Fruit fly (Drosophila melanogaster) whole organism, embryonic: ENCODE results near the gene Dis3.

Experiments
- ATbp ChIP-seq: fragments of 200-800 bp; sonication (Bioruptor generic); optimal IDR thresholded peaks from 2 replicates; lab custom pipeline; 2017; ENCODE audit warnings: missing biosample characterization, mild to moderate bottlenecking, missing genetic modification characterization, missing genetic modification reagents
- Abd-B ChIP-seq: fragments of 200-800 bp; sonication (Bioruptor generic); optimal IDR thresholded peaks from 2 replicates; lab custom pipeline; 2018; ENCODE audit warnings: missing biosample characterization, mild to moderate bottlenecking, missing genetic modification characterization, moderate library complexity
- BEAF-32 ChIP-seq: fragments of 200-800 bp; sonication (Bioruptor generic); optimal IDR thresholded peaks from 3 replicates; lab custom pipeline; 2017; ENCODE audit warnings: missing biosample characterization, missing genetic modification characterization, mild to moderate bottlenecking, moderate library complexity, missing genetic modification reagents
- CG10959 ChIP-seq: fragments of 200-800 bp; sonication (Bioruptor generic); IDR thresholded peaks from 2 replicates; pipeline ENCODE4 v1.3.6; 2022; ENCODE audit warnings: missing biosample characterization, missing genetic modification characterization
- CG12391 ChIP-seq: fragments of 200-800 bp; sonication (Bioruptor generic); optimal IDR thresholded peaks from 3 replicates; lab custom pipeline; 2018; ENCODE audit warnings: missing biosample characterization, mild to moderate bottlenecking, missing genetic modification characterization, moderate library complexity
- CG12659 ChIP-seq: fragments of 200-800 bp; sonication (Bioruptor generic); optimal IDR thresholded peaks from 3 replicates; lab custom pipeline; 2017; ENCODE audit warnings: mild to moderate bottlenecking, missing biosample characterization, missing genetic modification reagents, missing genetic modification characterization
- CG1529 ChIP-seq: fragments of 200-800 bp; sonication (Bioruptor generic); optimal IDR thresholded peaks from 3 replicates; lab custom pipeline; 2018; ENCODE audit warnings: missing biosample characterization, missing genetic modification characterization
- CG17186 ChIP-seq: fragments of 200-800 bp; sonication (Bioruptor generic); optimal IDR thresholded peaks from 3 replicates; lab custom pipeline; 2017; ENCODE audit warnings: missing biosample characterization, missing genetic modification reagents, missing genetic modification characterization
- CG17802 ChIP-seq: fragments of 200-800 bp; sonication (Bioruptor generic); optimal IDR thresholded peaks from 2 replicates; lab custom pipeline; 2018; ENCODE audit warnings: missing biosample characterization, mild to moderate bottlenecking, missing genetic modification characterization, moderate library complexity
- CG2116 ChIP-seq: fragments of 200-800 bp; sonication (Bioruptor generic); optimal IDR thresholded peaks from 3 replicates; lab custom pipeline; 2018; ENCODE audit warnings: missing biosample characterization, mild to moderate bottlenecking, missing genetic modification characterization
- CG4282 ChIP-seq: fragments of 200-800 bp; sonication (Bioruptor generic); optimal IDR thresholded peaks from 2 replicates; lab custom pipeline; 2016; ENCODE audit warnings: missing biosample characterization, missing genetic modification characterization
- CG4617 ChIP-seq: fragments of 200-800 bp; sonication (Bioruptor generic); optimal IDR thresholded peaks from 3 replicates; lab custom pipeline; 2016; ENCODE audit warnings: missing biosample characterization, missing genetic modification characterization, borderline replicate concordance
- CG6654 ChIP-seq: fragments of 200-800 bp; sonication (Bioruptor generic); optimal IDR thresholded peaks from 2 replicates; lab custom pipeline; 2017; ENCODE audit warnings: missing biosample characterization, mild to moderate bottlenecking, missing genetic modification characterization
- CTCF ChIP-seq: fragments of 200-800 bp; sonication (Bioruptor generic); optimal IDR thresholded peaks from 2 replicates; lab custom pipeline; 2017; ENCODE audit warnings: missing biosample characterization, mild to moderate bottlenecking, missing genetic modification characterization, moderate library complexity
- CoRest ChIP-seq: fragments of 200-800 bp; sonication (Bioruptor generic); optimal IDR thresholded peaks from 3 replicates; lab custom pipeline; 2018; ENCODE audit warnings: missing biosample characterization, mild to moderate bottlenecking, missing genetic modification characterization, moderate library complexity
- Dp ChIP-seq: fragments of 200-800 bp; sonication (Bioruptor generic); optimal IDR thresholded peaks from 2 replicates; lab custom pipeline; 2018; ENCODE audit warnings: missing biosample characterization, mild to moderate bottlenecking, missing genetic modification characterization, moderate library complexity
- Dref ChIP-seq: fragments of 200-800 bp; sonication (Bioruptor generic); IDR thresholded peaks from 2 replicates; pipeline ENCODE4 v1.3.6; 2022; ENCODE audit warnings: missing biosample characterization, missing genetic modification characterization
- E2f2 ChIP-seq: fragments of 200-800 bp; sonication (Bioruptor generic); IDR thresholded peaks from 2 replicates; pipeline ENCODE4 v1.3.6; 2022; ENCODE audit warnings: missing biosample characterization, missing genetic modification characterization
- Elba2 ChIP-seq: fragments of 200-800 bp; sonication (Bioruptor generic); optimal IDR thresholded peaks from 3 replicates; lab custom pipeline; 2016; ENCODE audit warnings: missing biosample characterization, missing genetic modification characterization
- Ets65A ChIP-seq: fragments of 200-800 bp; sonication (Bioruptor generic); peaks from one replicate; lab custom pipeline; 2016; ENCODE audit warnings: missing biosample characterization, missing genetic modification characterization
- Ets97D ChIP-seq: fragments of 200-800 bp; sonication (Bioruptor generic); optimal IDR thresholded peaks from 3 replicates; lab custom pipeline; 2016; ENCODE audit warnings: missing biosample characterization, missing genetic modification characterization
- MBD-R2 ChIP-seq: fragments of 200-800 bp; sonication (Bioruptor generic); IDR thresholded peaks from 2 replicates; pipeline ENCODE4 v1.3.6; 2022; ENCODE audit warnings: missing biosample characterization, missing genetic modification characterization
- Myb ChIP-seq: fragments of 200-800 bp; sonication (Bioruptor generic); optimal IDR thresholded peaks from 2 replicates; lab custom pipeline; 2016; ENCODE audit warnings: missing biosample characterization, missing genetic modification characterization
- Neu2 ChIP-seq: fragments of 200-800 bp; sonication (Bioruptor generic); optimal IDR thresholded peaks from 3 replicates; lab custom pipeline; 2016; ENCODE audit warnings: missing biosample characterization, missing genetic modification characterization, borderline replicate concordance
- Taf1 ChIP-seq: fragments of 200-800 bp; sonication (Bioruptor generic); IDR thresholded peaks from 2 replicates; pipeline ENCODE4 v1.3.6; 2022; ENCODE audit warnings: missing biosample characterization, missing genetic modification characterization
- ci ChIP-seq: fragments of 200-800 bp; sonication (Bioruptor generic); IDR thresholded peaks from 3 replicates; pipeline ENCODE4 v1.3.6; 2022; ENCODE audit warnings: missing biosample characterization, missing genetic modification characterization
- crc ChIP-seq: fragments of 200-800 bp; sonication (Bioruptor generic); optimal IDR thresholded peaks from 2 replicates; lab custom pipeline; 2016; ENCODE audit warnings: missing biosample characterization, missing genetic modification characterization
- exex ChIP-seq: fragments of 200-800 bp; sonication (Bioruptor generic); optimal IDR thresholded peaks from 4 replicates; lab custom pipeline; 2018; ENCODE audit warnings: missing biosample characterization, mild to moderate bottlenecking, missing genetic modification characterization, moderate library complexity
- gcm ChIP-seq: fragments of 200-800 bp; sonication (Bioruptor generic); optimal IDR thresholded peaks from 2 replicates; lab custom pipeline; 2019; ENCODE audit warnings: missing biosample characterization, mild to moderate bottlenecking, missing genetic modification characterization, moderate library complexity
- gfzf ChIP-seq: fragments of 200-800 bp; sonication (Bioruptor generic); optimal IDR thresholded peaks from 2 replicates; lab custom pipeline; 2016; ENCODE audit warnings: missing biosample characterization, mild to moderate bottlenecking, missing genetic modification characterization, moderate library complexity
- hb ChIP-seq: fragments of 200-800 bp; sonication (Bioruptor generic); IDR thresholded peaks from 3 replicates; pipeline ENCODE4 v1.3.6; 2022; ENCODE audit warnings: missing biosample characterization, missing genetic modification characterization; ENCODE audit not compliant: partially characterized antibody
- jing ChIP-seq: fragments of 200-800 bp; sonication (Bioruptor generic); optimal IDR thresholded peaks from 2 replicates; lab custom pipeline; 2018; ENCODE audit warnings: missing biosample characterization, mild to moderate bottlenecking, missing genetic modification characterization
- knrl ChIP-seq: fragments of 200-800 bp; sonication (Bioruptor generic); IDR thresholded peaks from 3 replicates; pipeline ENCODE4 v1.3.6; 2022; ENCODE audit warnings: missing biosample characterization, missing genetic modification characterization; ENCODE audit not compliant: partially characterized antibody
- nmo ChIP-seq: fragments of 200-800 bp; sonication (Bioruptor generic); optimal IDR thresholded peaks from 2 replicates; lab custom pipeline; 2018; ENCODE audit warnings: missing biosample characterization, mild to moderate bottlenecking, missing genetic modification characterization, moderate library complexity
- phol ChIP-seq: fragments of 200-800 bp; sonication (Bioruptor generic); optimal IDR thresholded peaks from 3 replicates; lab custom pipeline; 2018; ENCODE audit warnings: missing biosample characterization, mild to moderate bottlenecking, missing genetic modification characterization, moderate library complexity
- sd ChIP-seq: fragments of 200-800 bp; sonication (Bioruptor generic); optimal IDR thresholded peaks from 3 replicates; lab custom pipeline; 2018; ENCODE audit warnings: missing biosample characterization, mild to moderate bottlenecking, missing genetic modification characterization, moderate library complexity
- sens ChIP-seq: fragments of 200-800 bp; sonication (Bioruptor generic); peaks from one replicate; lab custom pipeline; 2016; ENCODE audit warnings: missing biosample characterization, missing genetic modification characterization
- seq ChIP-seq: fragments of 200-800 bp; sonication (Bioruptor generic); IDR thresholded peaks from 2 replicates; pipeline ENCODE4 v1.3.6; 2022; ENCODE audit warnings: missing biosample characterization, missing genetic modification characterization
- slbo ChIP-seq: fragments of 200-800 bp; sonication (Bioruptor generic); IDR thresholded peaks from 2 replicates; pipeline ENCODE4 v1.3.6; 2022; ENCODE audit warnings: missing biosample characterization, missing genetic modification characterization
- stwl ChIP-seq: fragments of 200-800 bp; sonication (Bioruptor generic); optimal IDR thresholded peaks from 3 replicates; lab custom pipeline; 2018; ENCODE audit warnings: missing biosample characterization, mild to moderate bottlenecking, missing genetic modification characterization, moderate library complexity
- toy ChIP-seq: fragments of 200-800 bp; sonication (Bioruptor generic); IDR thresholded peaks from 2 replicates; pipeline ENCODE4 v1.3.6; 2022; ENCODE audit warnings: missing biosample characterization, missing genetic modification characterization
- trem ChIP-seq: fragments of 200-800 bp; optimal IDR thresholded peaks from 3 replicates; lab custom pipeline; 2019; ENCODE audit warnings: missing biosample characterization, mild to moderate bottlenecking, missing genetic modification characterization, moderate library complexity
- vvl ChIP-seq: fragments of 200-800 bp; sonication (Bioruptor generic); IDR thresholded peaks from 2 replicates; pipeline ENCODE4 v1.3.6; 2022; ENCODE audit warnings: missing biosample characterization, missing genetic modification characterization
- wdn ChIP-seq: fragments of 200-800 bp; sonication (Bioruptor generic); IDR thresholded peaks from 2 replicates; pipeline ENCODE4 v1.3.6; 2022; ENCODE audit warnings: missing biosample characterization, missing genetic modification characterization
- wek ChIP-seq: fragments of 200-800 bp; sonication (Bioruptor generic); optimal IDR thresholded peaks from 3 replicates; lab custom pipeline; 2018; ENCODE audit warnings: missing biosample characterization, mild to moderate bottlenecking, missing genetic modification characterization, moderate library complexity
- zen2 ChIP-seq: fragments of 200-800 bp; sonication (Bioruptor generic); IDR thresholded peaks from 3 replicates; pipeline ENCODE4 v1.3.6; 2022; ENCODE audit warnings: missing biosample characterization, missing genetic modification characterization; ENCODE audit not compliant: partially characterized antibody

The Dis3 gene

dm6 chr3R:24359957-24360356 is 26.7 kb downstream of the Dis3 start, which contains the start of gene CG18528 (continued):
- TF ChIP-seq CG17186 (GFP tag; lab: Kevin White, UChicago) (peak; percentile 28), toy (no peak), CG4282 (no peak), CG2116 (peak; percentile 52), gcm (GFP tag; lab: Kevin White, UChicago) (no peak), Abd-B (peak; percentile 82), CG4617 (peak; percentile 15), Ets97D (GFP tag; lab: Kevin White, UChicago) (peak; percentile 92), Elba2 (no peak), crc (GFP tag; lab: Kevin White, UChicago) (no peak), wek (GFP tag; lab: Kevin White, UChicago) (no peak), sd (no peak), phol (peak; percentile 47), CG12391 (peak; percentile 6), knrl (peak; percentile 15; the same call in 1 of the 3 replicates), trem (tag; lab: Kevin White, UChicago) (peak; percentile 49), CoRest (tag; lab: Kevin White, UChicago) (peak; percentile 64), CG1529 (no peak), slbo (GFP tag; lab: Robert Waterston, UW) (no peak), nmo (GFP tag; lab: Kevin White, UChicago) (peak; percentile 43), Dref (GFP tag; lab: Robert Waterston, UW) (0 out of 2 replicates have a peak, but pooled peaks have one; percentile 33), jing (no peak), Dp (GFP tag; lab: Kevin White, UChicago) (peak; percentile 61), sens (peak; percentile 73), Neu2 (GFP tag; lab: Kevin White, UChicago) (no peak), ATbp (GFP tag; lab: Kevin White, UChicago) (no peak), stwl (tag; lab: Kevin White, UChicago) (peak; percentile 73), Myb (GFP tag; lab: Kevin White, UChicago) (peak; percentile 97), hb (GFP tag; lab: Robert Waterston, UW) (no peak), CG6654 (GFP tag; lab: Kevin White, UChicago) (no peak), vvl (GFP tag; lab: Robert Waterston, UW) (0 out of 2 replicates have a peak, but pooled peaks have one; percentile 10), ci (GFP tag; lab: Robert Waterston, UW) (peak; percentile 33; the same call in 1 of the 3 replicates), Ets65A (GFP tag; lab: Kevin White, UChicago) (peak; percentile 85), CG12659 (GFP tag; lab: Kevin White, UChicago) (peak; percentile 39), E2f2 (GFP tag; lab: Robert Waterston, UW) (peak; percentile 68), seq (GFP tag; lab: Robert Waterston, UW) (peak; percentile 11; the same call in 1 of the 2 replicates), wdn (GFP tag; lab: Robert Waterston, UW) (no peak), CG17802 (tag; lab: Kevin White, UChicago) (peak; percentile 51), exex (tag; lab: Kevin White, UChicago) (peak; percentile 6), CG10959 (GFP tag; lab: Robert Waterston, UW) (no peak), CTCF (peak; percentile 62), BEAF-32 (peak; percentile 59), MBD-R2 (GFP tag; lab: Robert Waterston, UW) (peak; percentile 80), zen2 (GFP tag; lab: Robert Waterston, UW) (no peak), gfzf (GFP tag; lab: Kevin White, UChicago) (peak; percentile 96), Taf1 (GFP tag; lab: Robert Waterston, UW) (no peak)
